Fruit fly (Drosophila melanogaster): ENCODE data around the gene Las.

Las gene

DNA sequence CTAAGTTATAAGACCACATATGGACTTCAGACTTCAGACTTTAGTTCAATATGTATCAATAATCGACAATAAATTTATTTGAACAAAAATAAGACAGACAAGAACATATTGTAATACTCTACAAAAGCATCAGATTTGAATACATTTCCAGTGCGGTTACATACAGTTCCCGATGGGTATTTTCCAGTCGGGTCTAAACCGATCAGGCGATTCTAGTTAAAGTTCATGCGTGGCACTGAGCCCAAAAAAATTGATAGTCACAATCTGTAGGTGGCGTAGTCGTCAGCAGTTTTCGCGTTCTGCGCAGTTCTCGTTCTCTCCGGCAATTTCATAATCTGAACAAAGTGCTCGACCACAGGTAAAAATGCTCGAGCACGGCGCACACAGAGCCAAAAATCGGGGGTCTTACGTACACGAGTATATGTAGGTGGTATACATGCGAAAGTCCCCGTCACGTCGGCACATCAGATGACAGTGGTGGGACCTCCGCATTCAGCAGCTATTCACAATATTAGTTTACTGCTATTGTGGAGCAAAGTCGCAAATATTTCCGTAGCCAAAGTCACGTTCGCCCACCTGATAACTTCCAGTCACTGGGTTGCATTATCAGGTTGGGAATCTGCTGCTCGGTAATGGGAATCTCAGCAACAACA lies 36.8 kb downstream of the Las start (continued):
- peak; percentile 65 for TF ChIP-seq lab (GFP tag; optimal IDR thresholded peaks at IDR 0.05)
- no peak for TF ChIP-seq CG9437 (GFP tag; optimal IDR thresholded peaks at IDR 0.05)
- no peak for TF ChIP-seq CG32772 (GFP tag; IDR thresholded peaks at IDR 0.05)
- no peak for TF ChIP-seq H15 (GFP tag; IDR thresholded peaks at IDR 0.05)
- TF ChIP-seq sens-2 (GFP tag; IDR thresholded peaks at IDR 0.05) = no peak
- TF ChIP-seq CG11398 (GFP tag; optimal IDR thresholded peaks at IDR 0.05) = no peak
- peak; percentile 48 for TF ChIP-seq Oli (tag; optimal IDR thresholded peaks at IDR 0.05)
- TF ChIP-seq ind (GFP tag; optimal IDR thresholded peaks at IDR 0.05) = peak; percentile 55
- no peak for TF ChIP-seq unc-4 (GFP tag; IDR thresholded peaks at IDR 0.05; ENCODE audit: partially characterized antibody)
- peak; percentile 44 for TF ChIP-seq CrebB (tag; optimal IDR thresholded peaks at IDR 0.05)
- TF ChIP-seq CG11723 (GFP tag; optimal IDR thresholded peaks at IDR 0.05) = no peak
- TF ChIP-seq CG2712 (tag; optimal IDR thresholded peaks at IDR 0.05) = peak; percentile 33
- TF ChIP-seq tx (GFP tag; optimal IDR thresholded peaks at IDR 0.05) = no peak
- no peak for TF ChIP-seq D (optimal IDR thresholded peaks at IDR 0.05)
- TF ChIP-seq D (GFP tag; optimal IDR thresholded peaks at IDR 0.05) = no peak
- TF ChIP-seq unpg (GFP tag; optimal IDR thresholded peaks at IDR 0.05) = peak; percentile 26
- TF ChIP-seq crc (GFP tag; optimal IDR thresholded peaks at IDR 0.05) = peak; percentile 35
- TF ChIP-seq Lhr (GFP tag; optimal IDR thresholded peaks at IDR 0.05) = no peak
- TF ChIP-seq lbe (GFP tag; optimal IDR thresholded peaks at IDR 0.05) = no peak
- no peak for TF ChIP-seq Myb (GFP tag; optimal IDR thresholded peaks at IDR 0.05)
- peak; percentile 31 for TF ChIP-seq Fer3 (tag; optimal IDR thresholded peaks at IDR 0.05)
- TF ChIP-seq CG7928 (GFP tag; optimal IDR thresholded peaks at IDR 0.05) = no peak
- no peak for TF ChIP-seq gfzf (GFP tag; optimal IDR thresholded peaks at IDR 0.05)
- no peak for TF ChIP-seq cas (GFP tag; IDR thresholded peaks at IDR 0.05)
- TF ChIP-seq Doc2 (GFP tag; IDR thresholded peaks at IDR 0.05) = no peak
- TF ChIP-seq Nf-YB (GFP tag; optimal IDR thresholded peaks at IDR 0.05) = no peak
- TF ChIP-seq kni (GFP tag; optimal IDR thresholded peaks at IDR 0.05) = no peak
- no peak for TF ChIP-seq Dip2 (GFP tag; IDR thresholded peaks at IDR 0.05)
- TF ChIP-seq CG11504 (tag; optimal IDR thresholded peaks at IDR 0.05) = peak; percentile 53
- TF ChIP-seq Xbp1 (GFP tag; optimal IDR thresholded peaks at IDR 0.05) = peak; percentile 40
- no peak for TF ChIP-seq CG7372 (GFP tag; IDR thresholded peaks at IDR 0.05)
- TF ChIP-seq TFAM (GFP tag; optimal IDR thresholded peaks at IDR 0.05) = no peak
- peak; percentile 40 for TF ChIP-seq CG10209 (GFP tag; optimal IDR thresholded peaks at IDR 0.05)
- no peak for TF ChIP-seq CG11247 (GFP tag; IDR thresholded peaks at IDR 0.05)
- no peak for TF ChIP-seq CG17359 (tag; optimal IDR thresholded peaks at IDR 0.05)
- TF ChIP-seq usp (GFP tag; optimal IDR thresholded peaks at IDR 0.05) = no peak
- peak; percentile 37 for TF ChIP-seq CG13775 (GFP tag; optimal IDR thresholded peaks at IDR 0.05)
- 0 out of 2 replicates have a peak, but pooled peaks have one; percentile 38 for TF ChIP-seq Drgx (GFP tag; IDR thresholded peaks at IDR 0.05)
- no peak for TF ChIP-seq ERR (GFP tag; optimal IDR thresholded peaks at IDR 0.05)
- TF ChIP-seq CG10366 (GFP tag; IDR thresholded peaks at IDR 0.05) = peak; percentile 31; the same call in 1 of the 2 replicates
- TF ChIP-seq dm (GFP tag; optimal IDR thresholded peaks at IDR 0.05) = no peak
- no peak for TF ChIP-seq CG17912 (GFP tag; optimal IDR thresholded peaks at IDR 0.05)
- TF ChIP-seq fd102C (GFP tag; optimal IDR thresholded peaks at IDR 0.05) = no peak
- TF ChIP-seq CG3065 (GFP tag; optimal IDR thresholded peaks at IDR 0.05) = no peak
- no peak for TF ChIP-seq hkb (optimal IDR thresholded peaks at IDR 0.05)
- TF ChIP-seq hkb (GFP tag; IDR thresholded peaks at IDR 0.05) = no peak
- TF ChIP-seq CG6791 (GFP tag; IDR thresholded peaks at IDR 0.05; ENCODE audit: partially characterized antibody) = no peak
- TF ChIP-seq ranshi (GFP tag; IDR thresholded peaks at IDR 0.05) = 0 out of 2 replicates have a peak, but pooled peaks have one; percentile 41
- TF ChIP-seq knrl (GFP tag; IDR thresholded peaks at IDR 0.05; ENCODE audit: partially characterized antibody) = no peak
- peak; percentile 58 for TF ChIP-seq mam (GFP tag; optimal IDR thresholded peaks at IDR 0.05)
- peak; percentile 61 for TF ChIP-seq Bteb2 (GFP tag; optimal IDR thresholded peaks at IDR 0.05)

All from whole organism, embryonic.